Fruit fly (Drosophila melanogaster) whole organism, adult: Measurements from ENCODE around the gene CG8483.

Source experiments
- CG14711 ChIP-seq: fragments of 200-800 bp; sonication (Bioruptor generic); optimal IDR thresholded peaks from 2 replicates; lab custom pipeline; 2018; ENCODE audit warnings: missing biosample characterization, mild to moderate bottlenecking, missing genetic modification characterization, moderate library complexity
- CG1620 ChIP-seq: fragments of 200-800 bp; sonication (Bioruptor generic); optimal IDR thresholded peaks from 2 replicates; lab custom pipeline; 2016; ENCODE audit warnings: missing biosample characterization, missing genetic modification characterization
- CG33017 ChIP-seq: fragments of 200-800 bp; sonication (Bioruptor generic); optimal IDR thresholded peaks from 2 replicates; lab custom pipeline; 2018; ENCODE audit warnings: missing biosample characterization, mild to moderate bottlenecking, missing genetic modification characterization, moderate library complexity
- CG5204 ChIP-seq: fragments of 200-800 bp; sonication (Bioruptor generic); optimal IDR thresholded peaks from 2 replicates; lab custom pipeline; 2016; ENCODE audit warnings: missing biosample characterization, missing genetic modification characterization
- CG7101 ChIP-seq: fragments of 200-800 bp; sonication (Bioruptor generic); optimal IDR thresholded peaks from 2 replicates; lab custom pipeline; 2018; ENCODE audit warnings: missing biosample characterization, mild to moderate bottlenecking, missing genetic modification characterization, moderate library complexity
- Clk ChIP-seq: fragments of 200-800 bp; sonication (Bioruptor generic); optimal IDR thresholded peaks from 2 replicates; lab custom pipeline; 2017; ENCODE audit warnings: missing biosample characterization, missing genetic modification characterization
- Crg-1 ChIP-seq: fragments of 200-800 bp; sonication (Bioruptor generic); optimal IDR thresholded peaks from 2 replicates; lab custom pipeline; 2016; ENCODE audit warnings: missing biosample characterization, missing genetic modification characterization
- Mnt ChIP-seq: fragments of 200-800 bp; sonication (Bioruptor generic); optimal IDR thresholded peaks from 2 replicates; lab custom pipeline; 2016; ENCODE audit warnings: missing biosample characterization, mild to moderate bottlenecking, missing genetic modification characterization
- cic ChIP-seq: fragments of 200-800 bp; sonication (Bioruptor generic); optimal IDR thresholded peaks from 2 replicates; lab custom pipeline; 2017; ENCODE audit warnings: missing biosample characterization, mild to moderate bottlenecking, missing genetic modification characterization, moderate library complexity
- cnc ChIP-seq, 2 experiments: fragments of >200 bp; optimal IDR thresholded peaks; 2 replicates each; lab custom pipeline; 2017
- pad ChIP-seq: fragments of 200-800 bp; sonication (Bioruptor generic); optimal IDR thresholded peaks from 3 replicates; lab custom pipeline; 2017; ENCODE audit warnings: missing biosample characterization, missing genetic modification characterization, mild to moderate bottlenecking, moderate library complexity, missing genetic modification reagents

dm6 chr3R:13200402-13200801 lies 13.9 kb downstream of the CG8483 start:
- TF ChIP-seq cnc (optimal IDR thresholded peaks at IDR 0.05; lab: Kevin White, UChicago) (no peak), cic (GFP tag; lab: Kevin White, UChicago) (no peak), pad (GFP tag; lab: Kevin White, UChicago) (no peak), CG7101 (tag; lab: Kevin White, UChicago) (no peak), CG14711 (tag; lab: Kevin White, UChicago) (no peak), Mnt (no peak), CG5204 (GFP tag; lab: Kevin White, UChicago) (no peak), CG33017 (tag; lab: Kevin White, UChicago) (no peak), CG1620 (GFP tag; lab: Kevin White, UChicago) (no peak), Clk (GFP tag; lab: Kevin White, UChicago) (no peak), Crg-1 (no peak)
